Worm (Caenorhabditis elegans) whole organism, early embryonic: ENCODE results near the gene Y54G2A.40.

Experiments used
- F13C5.2 ChIP-seq: sonication (generic microtip); optimal IDR thresholded peaks from 2 replicates; lab custom pipeline; 2017; ENCODE audit warnings: mild to moderate bottlenecking, missing genetic modification characterization, inconsistent platforms, missing compliant biosample characterization
- aly-1 ChIP-seq: sonication (generic microtip); optimal IDR thresholded peaks from 2 replicates; lab custom pipeline; 2016; ENCODE audit warnings: missing genetic modification characterization, missing compliant biosample characterization
- ama-1 ChIP-seq: fragments of 150-350 bp; optimal IDR thresholded peaks from 2 replicates; lab custom pipeline; 2014
- ceh-36 ChIP-seq: sonication (generic microtip); optimal IDR thresholded peaks from 2 replicates; lab custom pipeline; 2016; ENCODE audit warnings: missing genetic modification characterization, inconsistent platforms, missing compliant biosample characterization
- flt-1 ChIP-seq: fragments of 200-800 bp; sonication (Bioruptor generic); IDR thresholded peaks from 2 replicates; pipeline ENCODE4 v1.3.6; 2022; ENCODE audit warnings: missing genetic modification characterization, missing compliant biosample characterization
- hmbx-1 ChIP-seq: sonication (generic microtip); optimal IDR thresholded peaks from 2 replicates; lab custom pipeline; 2016; ENCODE audit warnings: mild to moderate bottlenecking, missing genetic modification characterization, missing compliant biosample characterization
- hmg-4 ChIP-seq: fragments of 200-800 bp; sonication (Bioruptor generic); optimal IDR thresholded peaks from 2 replicates; lab custom pipeline; 2018; ENCODE audit warnings: mild to moderate bottlenecking, missing genetic modification characterization, missing compliant biosample characterization

DNA sequence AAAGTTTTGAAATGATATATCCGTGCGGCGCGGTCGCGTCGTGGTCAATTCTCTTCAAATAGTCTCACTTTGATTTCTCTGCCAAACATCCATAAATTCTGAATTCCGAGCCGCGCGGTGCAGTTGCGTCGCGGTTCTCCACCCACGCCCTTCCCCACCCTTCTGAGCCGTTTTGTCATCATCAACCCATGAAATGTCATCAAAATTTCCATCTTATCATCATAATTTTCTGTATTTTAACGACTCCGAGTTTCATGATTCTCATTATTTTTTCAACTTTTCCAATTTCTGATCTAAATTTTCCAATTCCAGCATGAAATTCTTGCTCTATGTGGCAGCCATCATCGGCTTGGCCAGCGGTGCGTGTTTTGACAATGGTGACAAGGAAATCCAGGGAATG, 4.1 kb upstream of the Y54G2A.40 start, which contains the start of gene clec-84:
- TF ChIP-seq flt-1 (GFP tag; lab: Robert Waterston, UW) (no peak), ama-1 (lab: Kevin White, UChicago) (no peak), F13C5.2 (tag; lab: Kevin White, UChicago) (no peak), hmg-4 (GFP tag; lab: Kevin White, UChicago) (no peak), aly-1 (tag; lab: Kevin White, UChicago) (no peak), hmbx-1 (tag; lab: Kevin White, UChicago) (no peak), ceh-36 (tag; lab: Kevin White, UChicago) (no peak)
